Worm (Caenorhabditis elegans) whole organism, L4 larva: ENCODE measurements around the gene F58E6.13.

ENCODE experiments used
- F10B5.3 ChIP-seq: sonication (generic microtip); optimal IDR thresholded peaks from 2 replicates; lab custom pipeline; 2016; ENCODE audit warnings: mild to moderate bottlenecking, missing genetic modification characterization, missing compliant biosample characterization
- F44E2.7 ChIP-seq: fragments of 200-800 bp; sonication (Bioruptor generic); IDR thresholded peaks from 2 replicates; pipeline ENCODE4 v2.1.2; 2022; ENCODE audit warnings: missing genetic modification characterization, missing compliant biosample characterization
- Y5F2A.4 ChIP-seq: fragments of 200-800 bp; sonication (Bioruptor generic); optimal IDR thresholded peaks from 2 replicates; lab custom pipeline; 2018; ENCODE audit warnings: mild to moderate bottlenecking, missing genetic modification characterization, missing compliant biosample characterization
- aha-1 ChIP-seq: fragments of 150-350 bp; peaks from one replicate; lab custom pipeline; 2014; ENCODE audit warnings: missing biosample characterization, missing genetic modification characterization
- arid-1 ChIP-seq: fragments of 200-800 bp; sonication (Bioruptor generic); conservative IDR thresholded peaks from 2 replicates; pipeline ENCODE4 v1.3.6; 2022; ENCODE audit warnings: missing genetic modification reagents, missing genetic modification characterization, missing compliant biosample characterization
- ctbp-1 ChIP-seq: fragments of 200-800 bp; sonication (Bioruptor generic); IDR thresholded peaks from 2 replicates; pipeline ENCODE4 v1.3.6; 2022; ENCODE audit warnings: missing genetic modification reagents, missing genetic modification characterization, missing compliant biosample characterization
- daf-12 ChIP-seq: fragments of 150-350 bp; optimal IDR thresholded peaks from 2 replicates; lab custom pipeline; 2014; ENCODE audit warnings: missing biosample characterization, missing genetic modification reagents, missing genetic modification characterization
- duxl-1 ChIP-seq: sonication (generic microtip); optimal IDR thresholded peaks from 2 replicates; lab custom pipeline; 2016; ENCODE audit warnings: mild to moderate bottlenecking, missing genetic modification characterization, moderate library complexity, missing compliant biosample characterization; ENCODE audit not compliant: poor library complexity
- fkh-10 ChIP-seq: fragments of 150-350 bp; optimal IDR thresholded peaks from 2 replicates; lab custom pipeline; 2014; ENCODE audit warnings: missing biosample characterization, missing genetic modification reagents, missing genetic modification characterization
- gei-8 ChIP-seq: fragments of 200-800 bp; sonication (Bioruptor generic); optimal IDR thresholded peaks from 2 replicates; lab custom pipeline; 2018; ENCODE audit warnings: mild to moderate bottlenecking, missing genetic modification characterization, missing compliant biosample characterization
- hlh-11 ChIP-seq: fragments of 200-800 bp; sonication (Bioruptor generic); optimal IDR thresholded peaks from 2 replicates; lab custom pipeline; 2018; ENCODE audit warnings: mild to moderate bottlenecking, missing genetic modification characterization, missing compliant biosample characterization
- lim-7 ChIP-seq: fragments of 200-800 bp; sonication (Bioruptor generic); IDR thresholded peaks from 2 replicates; pipeline ENCODE4 v1.3.6; 2022; ENCODE audit warnings: missing genetic modification characterization, missing compliant biosample characterization
- lin-1 ChIP-seq: fragments of 200-800 bp; sonication (Bioruptor generic); IDR thresholded peaks from 2 replicates; pipeline ENCODE4 v1.3.6; 2022; ENCODE audit warnings: missing genetic modification reagents, missing genetic modification characterization, missing compliant biosample characterization
- lin-38 ChIP-seq: fragments of 200-800 bp; sonication (Bioruptor generic); IDR thresholded peaks from 2 replicates; pipeline ENCODE4 v1.3.6; 2022; ENCODE audit warnings: missing genetic modification reagents, missing genetic modification characterization, missing compliant biosample characterization
- madf-5 ChIP-seq, 2 experiments: fragments of 200-800 bp; sonication (Bioruptor generic); IDR thresholded peaks; 2 replicates each; pipeline ENCODE4 v1.3.6; 2022; ENCODE audit warnings: missing compliant biosample characterization in 2 of 2, missing genetic modification characterization in 2 of 2
- mdl-1 ChIP-seq, 2 experiments: fragments of 150-350 bp in 1 of 2; sonication (generic microtip) in 1 of 2; optimal IDR thresholded peaks; 2 replicates each; lab custom pipeline; 2014 to 2017; ENCODE audit warnings: missing biosample characterization in 2 of 2, missing genetic modification characterization in 2 of 2
- mep-1 ChIP-seq: fragments of 150-350 bp; sonication (generic microtip); optimal IDR thresholded peaks from 3 replicates; lab custom pipeline; 2014; ENCODE audit warnings: missing biosample characterization, missing genetic modification characterization
- mes-2 ChIP-seq: sonication (generic microtip); optimal IDR thresholded peaks from 2 replicates; lab custom pipeline; 2016; ENCODE audit warnings: missing genotype, mild to moderate bottlenecking, missing genetic modification characterization, missing compliant biosample characterization; ENCODE audit not compliant: poor library complexity, severe bottlenecking
- mxl-2 ChIP-seq: fragments of 200-800 bp; sonication (Bioruptor generic); conservative IDR thresholded peaks from 2 replicates; pipeline ENCODE4 v1.3.6; 2022; ENCODE audit warnings: missing genetic modification reagents, missing genetic modification characterization, missing compliant biosample characterization
- nhr-11 ChIP-seq: fragments of 150-350 bp; optimal IDR thresholded peaks from 2 replicates; lab custom pipeline; 2014; ENCODE audit warnings: missing biosample characterization, missing genetic modification characterization
- nhr-111 ChIP-seq: fragments of 200-800 bp; sonication (Bioruptor generic); optimal IDR thresholded peaks from 2 replicates; lab custom pipeline; 2018; ENCODE audit warnings: mild to moderate bottlenecking, missing genetic modification characterization, missing compliant biosample characterization
- nhr-25 ChIP-seq: sonication (generic microtip); optimal IDR thresholded peaks from 2 replicates; lab custom pipeline; 2017; ENCODE audit warnings: missing genetic modification characterization, mild to moderate bottlenecking, missing compliant biosample characterization, antibody characterized with exemption, moderate library complexity, borderline replicate concordance; ENCODE audit not compliant: insufficient read depth
- nhr-28 ChIP-seq: fragments of 150-350 bp; optimal IDR thresholded peaks from 2 replicates; lab custom pipeline; 2014; ENCODE audit warnings: missing biosample characterization, missing genetic modification characterization
- nhr-48 ChIP-seq: sonication (generic microtip); optimal IDR thresholded peaks from 2 replicates; lab custom pipeline; 2016; ENCODE audit warnings: mild to moderate bottlenecking, missing genetic modification characterization, missing compliant biosample characterization
- pha-4 ChIP-seq, 2 experiments: fragments of 150-350 bp in 1 of 2; fragments of 200-800 bp in 1 of 2; sonication (Bioruptor generic) in 1 of 2; IDR thresholded peaks in 1 of 2; optimal IDR thresholded peaks in 1 of 2; 2 replicates each; pipeline versions ENCODE4 v1.3.6 to Lab custom; 2014 to 2022; ENCODE audit warnings: missing genetic modification characterization in 2 of 2, missing genetic modification reagents in 2 of 2, missing biosample characterization in 1 of 2, missing compliant biosample characterization in 1 of 2
- php-3 ChIP-seq: fragments of 200-800 bp; sonication (Bioruptor generic); IDR thresholded peaks from 2 replicates; pipeline ENCODE4 v1.3.6; 2022; ENCODE audit warnings: missing genetic modification reagents, missing genetic modification characterization, missing compliant biosample characterization
- pqm-1 ChIP-seq: sonication (generic microtip); optimal IDR thresholded peaks from 2 replicates; lab custom pipeline; 2017; ENCODE audit warnings: missing biosample characterization, missing genetic modification characterization
- rbr-2 ChIP-seq: sonication (generic microtip); optimal IDR thresholded peaks from 2 replicates; lab custom pipeline; 2016; ENCODE audit warnings: missing genotype, missing genetic modification characterization, missing compliant biosample characterization
- tra-1 ChIP-seq: fragments of 200-800 bp; sonication (Bioruptor generic); IDR thresholded peaks from 2 replicates; pipeline ENCODE4 v1.3.6; 2022; ENCODE audit warnings: missing genetic modification reagents, missing genetic modification characterization, missing compliant biosample characterization
- unc-130 ChIP-seq: sonication (generic microtip); optimal IDR thresholded peaks from 2 replicates; lab custom pipeline; 2016; ENCODE audit warnings: missing genetic modification reagents, missing genetic modification characterization, missing compliant biosample characterization
- unc-39 ChIP-seq: sonication (generic microtip); optimal IDR thresholded peaks from 2 replicates; lab custom pipeline; 2017; ENCODE audit warnings: missing biosample characterization, missing genetic modification characterization
- zfp-2 ChIP-seq: sonication (generic microtip); optimal IDR thresholded peaks from 2 replicates; lab custom pipeline; 2016; ENCODE audit warnings: mild to moderate bottlenecking, missing genetic modification characterization, missing compliant biosample characterization
- zfp-3 ChIP-seq: fragments of 200-800 bp; sonication (Bioruptor generic); conservative IDR thresholded peaks from 2 replicates; pipeline ENCODE4 v1.3.6; 2022; ENCODE audit warnings: missing genetic modification reagents, missing genetic modification characterization, missing compliant biosample characterization
- zip-2 ChIP-seq: fragments of 150-350 bp; optimal IDR thresholded peaks from 2 replicates; lab custom pipeline; 2014; ENCODE audit warnings: missing biosample characterization, missing genetic modification characterization
- ztf-7 ChIP-seq: fragments of 150-350 bp; optimal IDR thresholded peaks from 2 replicates; lab custom pipeline; 2014; ENCODE audit warnings: missing biosample characterization, missing genetic modification characterization

Gene F58E6.13

ce11 chrV:9755725-9756124, 10.7 kb downstream of the F58E6.13 start, which contains the start of gene F58E6.8:
TSS of gene F58E6.8 (minus strand) at chrV:9755825.
- no peak for TF ChIP-seq nhr-48
- TF ChIP-seq zfp-3 (GFP tag; lab: Robert Waterston, UW), result no peak
- TF ChIP-seq madf-5 (GFP tag; IDR thresholded peaks at IDR 0.05; lab: Robert Waterston, UW), result no peak
- TF ChIP-seq unc-130 (GFP tag; lab: Kevin White, UChicago), result no peak
- no peak for TF ChIP-seq F44E2.7
- no peak for TF ChIP-seq lin-1 (GFP tag; lab: Robert Waterston, UW)
- no peak for TF ChIP-seq arid-1
- TF ChIP-seq daf-12 (tag; lab: Kevin White, UChicago), result no peak
- TF ChIP-seq mep-1 (tag; lab: Kevin White, UChicago), result no peak
- TF ChIP-seq lin-38, result no peak
- TF ChIP-seq fkh-10, result no peak
- no peak for TF ChIP-seq zfp-2
- TF ChIP-seq pqm-1 (tag; lab: Kevin White, UChicago), result no peak
- TF ChIP-seq mdl-1 (tag; optimal IDR thresholded peaks at IDR 0.05; lab: Kevin White, UChicago), result no peak
- TF ChIP-seq mes-2 (tag; lab: Kevin White, UChicago), result no peak
- TF ChIP-seq lim-7 (GFP tag; lab: Robert Waterston, UW), result no peak
- no peak for TF ChIP-seq tra-1 (GFP tag; lab: Robert Waterston, UW)
- no peak for TF ChIP-seq rbr-2 (tag; lab: Kevin White, UChicago)
- TF ChIP-seq nhr-11 (tag; lab: Kevin White, UChicago), result no peak

ce11 chrV:9756242-9756641, 11.2 kb downstream of the F58E6.13 start, which contains the start of gene hrg-3:
TSS of gene hrg-3 (plus strand) at chrV:9756468.
- TF ChIP-seq nhr-28 (tag; lab: Kevin White, UChicago) (no peak), php-3 (GFP tag; lab: Robert Waterston, UW) (peak; percentile 66), nhr-25 (tag; lab: Kevin White, UChicago) (no peak), pqm-1 (tag; lab: Kevin White, UChicago) (peak; percentile 31), F44E2.7 (no peak), pha-4 (GFP tag; IDR thresholded peaks at IDR 0.05; lab: Robert Waterston, UW) (no peak), pha-4 (tag; optimal IDR thresholded peaks at IDR 0.05; lab: Kevin White, UChicago) (no peak), zip-2 (tag; lab: Kevin White, UChicago) (no peak), mxl-2 (GFP tag; lab: Robert Waterston, UW) (no peak), ztf-7 (tag; lab: Kevin White, UChicago) (peak; percentile 92)

ce11 chrV:9757884-9758283, 12.8 kb downstream of the F58E6.13 start, which contains the start of gene F58E6.11:
TSS of gene F58E6.11 (minus strand) at chrV:9757984.
- TF ChIP-seq gei-8 (no peak), nhr-111 (GFP tag; lab: Kevin White, UChicago) (no peak), unc-39 (no peak), F10B5.3 (no peak), Y5F2A.4 (no peak), aha-1 (tag; lab: Kevin White, UChicago) (no peak), rbr-2 (tag; lab: Kevin White, UChicago) (no peak)

- TF ChIP-seq hlh-11 (tag; lab: Kevin White, UChicago), result no peak
- no peak for TF ChIP-seq lin-1 (GFP tag; lab: Robert Waterston, UW)
- no peak for TF ChIP-seq arid-1
- TF ChIP-seq php-3 (GFP tag; lab: Robert Waterston, UW), result no peak
- no peak for TF ChIP-seq ctbp-1 (GFP tag; lab: Robert Waterston, UW)
- no peak for TF ChIP-seq nhr-25 (tag; lab: Kevin White, UChicago)
- no peak for TF ChIP-seq F44E2.7
- no peak for TF ChIP-seq duxl-1
- no peak for TF ChIP-seq daf-12 (tag; lab: Kevin White, UChicago)
Observed at ce11 chrV:9758437-9758836, 13.4 kb downstream of the F58E6.13 start.
